Fruit fly (Drosophila melanogaster) whole organism, embryonic: Measurements from ENCODE around the gene CG6287.

Experiments used
- B-H2 ChIP-seq: fragments of 200-800 bp; sonication (Bioruptor generic); optimal IDR thresholded peaks from 2 replicates; lab custom pipeline; 2018; ENCODE audit warnings: missing biosample characterization, mild to moderate bottlenecking, missing genetic modification characterization
- C15 ChIP-seq: fragments of 200-800 bp; sonication (Bioruptor generic); IDR thresholded peaks from 3 replicates; pipeline ENCODE4 v1.3.6; 2022; ENCODE audit warnings: missing biosample characterization, missing genetic modification characterization
- CG10959 ChIP-seq: fragments of 200-800 bp; sonication (Bioruptor generic); IDR thresholded peaks from 2 replicates; pipeline ENCODE4 v1.3.6; 2022; ENCODE audit warnings: missing biosample characterization, missing genetic modification characterization
- CG11085 ChIP-seq: fragments of 200-800 bp; sonication (Bioruptor generic); IDR thresholded peaks from 2 replicates; pipeline ENCODE4 v1.3.6; 2022; ENCODE audit warnings: missing biosample characterization, missing genetic modification characterization
- CG11456 ChIP-seq: fragments of 200-800 bp; sonication (Bioruptor generic); IDR thresholded peaks from 3 replicates; pipeline ENCODE4 v1.3.6; 2022; ENCODE audit warnings: missing biosample characterization, missing genetic modification characterization
- CG11560 ChIP-seq: fragments of 200-800 bp; sonication (Bioruptor generic); IDR thresholded peaks from 3 replicates; pipeline ENCODE4 v1.3.6; 2022; ENCODE audit warnings: missing biosample characterization, missing genetic modification characterization
- CG12155 ChIP-seq: fragments of 200-800 bp; sonication (Bioruptor generic); optimal IDR thresholded peaks from 3 replicates; lab custom pipeline; 2016; ENCODE audit warnings: missing biosample characterization, missing genetic modification characterization
- CG12391 ChIP-seq: fragments of 200-800 bp; sonication (Bioruptor generic); optimal IDR thresholded peaks from 3 replicates; lab custom pipeline; 2018; ENCODE audit warnings: missing biosample characterization, mild to moderate bottlenecking, missing genetic modification characterization, moderate library complexity
- CG13287 ChIP-seq: fragments of 200-800 bp; sonication (Bioruptor generic); IDR thresholded peaks from 2 replicates; pipeline ENCODE4 v1.3.6; 2022; ENCODE audit warnings: missing biosample characterization, missing genetic modification characterization; ENCODE audit not compliant: partially characterized antibody
- CG14014 ChIP-seq: fragments of 200-800 bp; sonication (Bioruptor generic); IDR thresholded peaks from 2 replicates; pipeline ENCODE4 v1.3.6; 2022; ENCODE audit warnings: missing biosample characterization, missing genetic modification characterization
- CG14441 ChIP-seq: fragments of 200-800 bp; sonication (Bioruptor generic); IDR thresholded peaks from 2 replicates; pipeline ENCODE4 v1.3.6; 2022; ENCODE audit warnings: missing biosample characterization, missing genetic modification characterization
- CG15601 ChIP-seq: fragments of 200-800 bp; sonication (Bioruptor generic); optimal IDR thresholded peaks from 3 replicates; lab custom pipeline; 2019; ENCODE audit warnings: missing biosample characterization, mild to moderate bottlenecking, missing genetic modification characterization, moderate library complexity
- CG15696 ChIP-seq: fragments of 200-800 bp; sonication (Bioruptor generic); optimal IDR thresholded peaks from 2 replicates; lab custom pipeline; 2019; ENCODE audit warnings: missing biosample characterization, mild to moderate bottlenecking, missing genetic modification characterization, moderate library complexity
- CG16815 ChIP-seq: fragments of 200-800 bp; sonication (Bioruptor generic); optimal IDR thresholded peaks from 3 replicates; lab custom pipeline; 2017; ENCODE audit warnings: missing biosample characterization, mild to moderate bottlenecking, missing genetic modification characterization
- CG17328 ChIP-seq: fragments of 200-800 bp; sonication (Bioruptor generic); IDR thresholded peaks from 2 replicates; pipeline ENCODE4 v1.3.6; 2022; ENCODE audit warnings: missing biosample characterization, missing genetic modification characterization
- CG17361 ChIP-seq: fragments of 200-800 bp; sonication (Bioruptor generic); IDR thresholded peaks from 3 replicates; pipeline ENCODE4 v1.3.6; 2022; ENCODE audit warnings: missing biosample characterization, missing genetic modification characterization
- CG17829 ChIP-seq: fragments of 200-800 bp; optimal IDR thresholded peaks from 2 replicates; lab custom pipeline; 2019; ENCODE audit warnings: missing biosample characterization, mild to moderate bottlenecking, missing genetic modification characterization, moderate library complexity
- CG3065 ChIP-seq: fragments of 200-800 bp; sonication (Bioruptor generic); optimal IDR thresholded peaks from 2 replicates; lab custom pipeline; 2016; ENCODE audit warnings: missing biosample characterization, missing genetic modification characterization
- CG3281 ChIP-seq: fragments of 200-800 bp; sonication (Bioruptor generic); optimal IDR thresholded peaks from 3 replicates; lab custom pipeline; 2017; ENCODE audit warnings: missing biosample characterization, mild to moderate bottlenecking, missing genetic modification characterization
- CG33557 ChIP-seq: fragments of 200-800 bp; sonication (Bioruptor generic); optimal IDR thresholded peaks from 2 replicates; lab custom pipeline; 2019; ENCODE audit warnings: missing biosample characterization, mild to moderate bottlenecking, missing genetic modification characterization, moderate library complexity
- CG3407 ChIP-seq: fragments of 200-800 bp; sonication (Bioruptor generic); optimal IDR thresholded peaks from 2 replicates; lab custom pipeline; 2018; ENCODE audit warnings: missing biosample characterization, mild to moderate bottlenecking, missing genetic modification characterization
- CG42726 ChIP-seq: fragments of 200-800 bp; sonication (Bioruptor generic); IDR thresholded peaks from 2 replicates; pipeline ENCODE4 v1.3.6; 2022; ENCODE audit warnings: missing biosample characterization, missing genetic modification characterization; ENCODE audit not compliant: partially characterized antibody
- CG6272 ChIP-seq: fragments of 200-800 bp; sonication (Bioruptor generic); IDR thresholded peaks from 2 replicates; pipeline ENCODE4 v1.3.6; 2022; ENCODE audit warnings: missing biosample characterization, missing genetic modification characterization
- CG9876 ChIP-seq: fragments of 200-800 bp; sonication (Bioruptor generic); optimal IDR thresholded peaks from 2 replicates; lab custom pipeline; 2016; ENCODE audit warnings: missing biosample characterization, missing genetic modification characterization
- CoRest ChIP-seq: fragments of 200-800 bp; sonication (Bioruptor generic); optimal IDR thresholded peaks from 3 replicates; lab custom pipeline; 2018; ENCODE audit warnings: missing biosample characterization, mild to moderate bottlenecking, missing genetic modification characterization, moderate library complexity
- D19B ChIP-seq: fragments of 200-800 bp; sonication (Bioruptor generic); optimal IDR thresholded peaks from 2 replicates; lab custom pipeline; 2017; ENCODE audit warnings: missing biosample characterization, mild to moderate bottlenecking, missing genetic modification characterization
- Doc2 ChIP-seq: fragments of 200-800 bp; sonication (Bioruptor generic); IDR thresholded peaks from 2 replicates; pipeline ENCODE4 v1.3.6; 2022; ENCODE audit warnings: missing biosample characterization, missing genetic modification characterization
- Hmx ChIP-seq: fragments of 200-800 bp; sonication (Bioruptor generic); optimal IDR thresholded peaks from 2 replicates; lab custom pipeline; 2016; ENCODE audit warnings: missing biosample characterization, missing genetic modification characterization
- Kr ChIP-seq: fragments of 200-800 bp; sonication (Bioruptor generic); optimal IDR thresholded peaks from 2 replicates; lab custom pipeline; 2017; ENCODE audit warnings: missing biosample characterization, mild to moderate bottlenecking, missing genetic modification characterization
- Mad ChIP-seq: fragments of 200-800 bp; sonication (Bioruptor generic); optimal IDR thresholded peaks from 2 replicates; lab custom pipeline; 2016; ENCODE audit warnings: missing biosample characterization, missing genetic modification characterization
- Meics ChIP-seq: fragments of 200-800 bp; sonication (Bioruptor generic); optimal IDR thresholded peaks from 2 replicates; lab custom pipeline; 2017; ENCODE audit warnings: missing biosample characterization, mild to moderate bottlenecking, missing genetic modification characterization
- Mes4 ChIP-seq: fragments of 200-800 bp; sonication (Bioruptor generic); optimal IDR thresholded peaks from 2 replicates; lab custom pipeline; 2016; ENCODE audit warnings: missing biosample characterization, missing genetic modification characterization
- Nf-YA ChIP-seq: fragments of 200-800 bp; sonication (Bioruptor generic); IDR thresholded peaks from 2 replicates; pipeline ENCODE4 v1.3.6; 2022; ENCODE audit warnings: missing biosample characterization, missing genetic modification characterization
- Optix ChIP-seq: fragments of 200-800 bp; sonication (Bioruptor generic); IDR thresholded peaks from 3 replicates; pipeline ENCODE4 v1.3.6; 2022; ENCODE audit warnings: missing biosample characterization, missing genetic modification characterization
- aop ChIP-seq: fragments of 200-800 bp; sonication (Bioruptor generic); IDR thresholded peaks from 2 replicates; pipeline ENCODE4 v1.3.6; 2022; ENCODE audit warnings: missing biosample characterization, missing genetic modification characterization
- eyg ChIP-seq: fragments of 200-800 bp; sonication (Bioruptor generic); optimal IDR thresholded peaks from 3 replicates; lab custom pipeline; 2016; ENCODE audit warnings: missing biosample characterization, missing genetic modification characterization
- fd102C ChIP-seq: fragments of 200-800 bp; sonication (Bioruptor generic); optimal IDR thresholded peaks from 2 replicates; lab custom pipeline; 2018; ENCODE audit warnings: missing biosample characterization, mild to moderate bottlenecking, missing genetic modification characterization, moderate library complexity
- gce ChIP-seq: fragments of 200-800 bp; sonication (Bioruptor generic); IDR thresholded peaks from 3 replicates; pipeline ENCODE4 v1.3.6; 2022; ENCODE audit warnings: missing biosample characterization, missing genetic modification characterization
- gfzf ChIP-seq: fragments of 200-800 bp; sonication (Bioruptor generic); optimal IDR thresholded peaks from 2 replicates; lab custom pipeline; 2016; ENCODE audit warnings: missing biosample characterization, mild to moderate bottlenecking, missing genetic modification characterization, moderate library complexity
- ham ChIP-seq: fragments of 200-800 bp; sonication (Bioruptor generic); IDR thresholded peaks from 2 replicates; pipeline ENCODE4 v1.3.6; 2022; ENCODE audit warnings: missing biosample characterization, missing genetic modification characterization
- klu ChIP-seq: fragments of 200-800 bp; sonication (Bioruptor generic); IDR thresholded peaks from 2 replicates; pipeline ENCODE4 v1.3.6; 2022; ENCODE audit warnings: missing biosample characterization, missing genetic modification characterization
- lbe ChIP-seq: fragments of 200-800 bp; sonication (Bioruptor generic); optimal IDR thresholded peaks from 2 replicates; lab custom pipeline; 2016; ENCODE audit warnings: missing biosample characterization, mild to moderate bottlenecking, missing genetic modification characterization
- nerfin-2 ChIP-seq: fragments of 200-800 bp; sonication (Bioruptor generic); IDR thresholded peaks from 2 replicates; pipeline ENCODE4 v1.3.6; 2022; ENCODE audit warnings: missing biosample characterization, missing genetic modification characterization; ENCODE audit not compliant: partially characterized antibody
- phol ChIP-seq: fragments of 200-800 bp; sonication (Bioruptor generic); optimal IDR thresholded peaks from 3 replicates; lab custom pipeline; 2018; ENCODE audit warnings: missing biosample characterization, mild to moderate bottlenecking, missing genetic modification characterization, moderate library complexity
- repo ChIP-seq: fragments of 200-800 bp; sonication (Bioruptor generic); optimal IDR thresholded peaks from 2 replicates; lab custom pipeline; 2016; ENCODE audit warnings: missing biosample characterization, missing genetic modification characterization
- run ChIP-seq: fragments of 200-800 bp; sonication (Bioruptor generic); optimal IDR thresholded peaks from 3 replicates; lab custom pipeline; 2018; ENCODE audit warnings: missing biosample characterization, mild to moderate bottlenecking, missing genetic modification characterization
- sc ChIP-seq, 3 experiments: fragments of >200 bp in 2 of 3; fragments of 200-800 bp in 1 of 3; sonication (Bioruptor generic) in 1 of 3; optimal IDR thresholded peaks; 2 replicates in 2 of 3; 3 replicates in 1 of 3; lab custom pipeline; 2017; ENCODE audit warnings: mild to moderate bottlenecking in 1 of 3, missing biosample characterization in 1 of 3, missing genetic modification characterization in 1 of 3, missing genetic modification reagents in 1 of 3
- sens ChIP-seq: fragments of 200-800 bp; sonication (Bioruptor generic); peaks from one replicate; lab custom pipeline; 2016; ENCODE audit warnings: missing biosample characterization, missing genetic modification characterization
- sna ChIP-seq: fragments of 200-800 bp; sonication (Bioruptor generic); IDR thresholded peaks from 2 replicates; pipeline ENCODE4 v1.3.6; 2022; ENCODE audit warnings: missing biosample characterization, missing genetic modification characterization; ENCODE audit not compliant: partially characterized antibody
- sug ChIP-seq: fragments of 200-800 bp; optimal IDR thresholded peaks from 2 replicates; lab custom pipeline; 2019; ENCODE audit warnings: missing biosample characterization, mild to moderate bottlenecking, missing genetic modification characterization, moderate library complexity
- tna ChIP-seq: fragments of 200-800 bp; sonication (Bioruptor generic); IDR thresholded peaks from 2 replicates; pipeline ENCODE4 v1.3.6; 2022; ENCODE audit warnings: missing biosample characterization, missing genetic modification characterization; ENCODE audit not compliant: partially characterized antibody

Gene CG6287

DNA sequence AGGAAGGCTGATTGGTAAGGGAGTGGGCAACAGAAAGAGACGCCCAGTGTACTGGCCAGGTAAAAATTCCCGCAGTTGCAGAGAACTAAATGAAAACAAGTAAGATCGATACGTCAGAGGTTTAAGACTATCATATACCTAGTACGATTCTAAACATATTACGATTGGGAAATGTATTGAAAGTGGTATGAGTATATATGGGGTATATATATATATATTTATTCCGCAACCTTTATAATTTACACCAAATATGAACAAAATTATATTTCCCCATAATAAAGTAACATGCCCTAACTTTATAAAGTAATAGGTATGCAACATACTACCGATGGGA, 33.6 kb upstream of the CG6287 start (continued):
- TF ChIP-seq CG11456 (GFP tag; lab: Robert Waterston, UW) (no peak), sc (optimal IDR thresholded peaks at IDR 0.05; lab: Kevin White, UChicago) (no peak), sc (GFP tag; optimal IDR thresholded peaks at IDR 0.05; lab: Kevin White, UChicago) (peak; percentile 53), Hmx (GFP tag; lab: Kevin White, UChicago) (no peak), CG11085 (GFP tag; lab: Robert Waterston, UW) (no peak), CG12155 (GFP tag; lab: Kevin White, UChicago) (peak; percentile 43), Mad (GFP tag; lab: Kevin White, UChicago) (no peak), CG14441 (GFP tag; lab: Robert Waterston, UW) (no peak), CG42726 (GFP tag; lab: Robert Waterston, UW) (no peak), nerfin-2 (no peak), B-H2 (GFP tag; lab: Kevin White, UChicago) (no peak), Doc2 (no peak), ham (GFP tag; lab: Robert Waterston, UW) (no peak), CG13287 (GFP tag; lab: Robert Waterston, UW) (no peak), fd102C (peak; percentile 65), Nf-YA (GFP tag; lab: Robert Waterston, UW) (no peak), sug (tag; lab: Kevin White, UChicago) (no peak), CG3065 (peak; percentile 9), lbe (GFP tag; lab: Kevin White, UChicago) (peak; percentile 18), CG9876 (GFP tag; lab: Kevin White, UChicago) (no peak), D19B (GFP tag; lab: Kevin White, UChicago) (peak; percentile 74), phol (tag; lab: Kevin White, UChicago) (peak; percentile 65), Optix (GFP tag; lab: Robert Waterston, UW) (no peak), CG6272 (GFP tag; lab: Robert Waterston, UW) (no peak), run (tag; lab: Kevin White, UChicago) (no peak), Kr (GFP tag; lab: Kevin White, UChicago) (no peak), eyg (GFP tag; lab: Kevin White, UChicago) (no peak), CG33557 (GFP tag; lab: Kevin White, UChicago) (peak; percentile 17), CG14014 (GFP tag; lab: Robert Waterston, UW) (no peak), sna (no peak), CG15696 (tag; lab: Kevin White, UChicago) (peak; percentile 62), CG3407 (GFP tag; lab: Kevin White, UChicago) (peak; percentile 26), CG17328 (peak; percentile 75), gce (GFP tag; lab: Robert Waterston, UW) (no peak), CG11560 (tag; lab: Robert Waterston, UW) (0 out of 3 replicates have a peak, but pooled peaks have one; percentile 27), CG17361 (GFP tag; lab: Robert Waterston, UW) (peak; percentile 69), C15 (GFP tag; lab: Robert Waterston, UW) (no peak), CG12391 (peak; percentile 79), Mes4 (no peak), sens (GFP tag; lab: Kevin White, UChicago) (peak; percentile 68), CG15601 (peak; percentile 46), CG3281 (GFP tag; lab: Kevin White, UChicago) (no peak), repo (GFP tag; lab: Kevin White, UChicago) (no peak), klu (GFP tag; lab: Robert Waterston, UW) (peak; percentile 8; the same call in 1 of the 2 replicates), CG17829 (tag; lab: Kevin White, UChicago) (peak; percentile 67), CG16815 (GFP tag; lab: Kevin White, UChicago) (peak; percentile 76), CG10959 (GFP tag; lab: Robert Waterston, UW) (peak; percentile 85), gfzf (GFP tag; lab: Kevin White, UChicago) (no peak), aop (GFP tag; lab: Robert Waterston, UW) (no peak), Meics (GFP tag; lab: Kevin White, UChicago) (no peak), CoRest (tag; lab: Kevin White, UChicago) (peak; percentile 45), tna (GFP tag; lab: Robert Waterston, UW) (no peak)
